Worm (Caenorhabditis elegans) whole organism, mixed stage, embryonic: ENCODE data around the gene Y43F8C.23.

Source experiments
- M03D4.4 ChIP-seq: sonication (generic microtip); optimal IDR thresholded peaks from 2 replicates; lab custom pipeline; 2017; ENCODE audit warnings: mild to moderate bottlenecking, missing genetic modification characterization, missing compliant biosample characterization
- bed-3 ChIP-seq: fragments of 200-800 bp; sonication (Bioruptor generic); optimal IDR thresholded peaks from 3 replicates; lab custom pipeline; 2018; ENCODE audit warnings: mild to moderate bottlenecking, missing genetic modification characterization, moderate library complexity, missing compliant biosample characterization
- blmp-1 ChIP-seq: fragments of 150-350 bp; optimal IDR thresholded peaks from 2 replicates; lab custom pipeline; 2014; ENCODE audit warnings: missing biosample characterization, missing genetic modification characterization
- ceh-39 ChIP-seq: fragments of 150-350 bp; optimal IDR thresholded peaks from 2 replicates; lab custom pipeline; 2014; ENCODE audit warnings: missing biosample characterization, missing genetic modification characterization
- ceh-83 ChIP-seq: fragments of 200-800 bp; sonication (Bioruptor generic); optimal IDR thresholded peaks from 2 replicates; lab custom pipeline; 2018; ENCODE audit warnings: mild to moderate bottlenecking, missing genetic modification characterization, missing compliant biosample characterization
- ces-1 ChIP-seq: fragments of 150-350 bp; optimal IDR thresholded peaks from 2 replicates; lab custom pipeline; 2014; ENCODE audit warnings: missing biosample characterization, missing genetic modification reagents, missing genetic modification characterization
- cnd-1 ChIP-seq: fragments of 200-800 bp; sonication (Bioruptor generic); optimal IDR thresholded peaks from 2 replicates; lab custom pipeline; 2018; ENCODE audit warnings: mild to moderate bottlenecking, missing genetic modification characterization, missing compliant biosample characterization
- drap-1 ChIP-seq: fragments of 200-800 bp; sonication (Bioruptor generic); optimal IDR thresholded peaks from 3 replicates; lab custom pipeline; 2018; ENCODE audit warnings: mild to moderate bottlenecking, missing genetic modification characterization, missing compliant biosample characterization
- elt-3 ChIP-seq: fragments of 150-350 bp; optimal IDR thresholded peaks from 2 replicates; lab custom pipeline; 2014; ENCODE audit warnings: missing biosample characterization, missing genetic modification characterization
- ham-2 ChIP-seq: fragments of 200-800 bp; sonication (Bioruptor generic); optimal IDR thresholded peaks from 2 replicates; lab custom pipeline; 2018; ENCODE audit warnings: mild to moderate bottlenecking, missing genetic modification characterization, missing compliant biosample characterization
- hlh-1 ChIP-seq: fragments of 150-350 bp; optimal IDR thresholded peaks from 2 replicates; lab custom pipeline; 2014; ENCODE audit warnings: missing biosample characterization, missing genetic modification reagents, missing genetic modification characterization
- lin-13 ChIP-seq: fragments of 150-350 bp; optimal IDR thresholded peaks from 2 replicates; lab custom pipeline; 2014; ENCODE audit warnings: missing biosample characterization, missing genetic modification characterization
- lsy-2 ChIP-seq: fragments of 150-350 bp; optimal IDR thresholded peaks from 2 replicates; lab custom pipeline; 2014; ENCODE audit warnings: missing biosample characterization, missing genetic modification characterization
- mab-5 ChIP-seq: fragments of 150-350 bp; optimal IDR thresholded peaks from 2 replicates; lab custom pipeline; 2014; ENCODE audit warnings: missing biosample characterization, missing genetic modification characterization
- mep-1 ChIP-seq: fragments of 150-350 bp; optimal IDR thresholded peaks from 2 replicates; lab custom pipeline; 2017; ENCODE audit warnings: missing biosample characterization, missing genetic modification reagents, missing genetic modification characterization, inconsistent platforms
- mls-2 ChIP-seq: sonication (generic microtip); optimal IDR thresholded peaks from 2 replicates; lab custom pipeline; 2016; ENCODE audit warnings: mild to moderate bottlenecking, missing genetic modification characterization, moderate library complexity, missing compliant biosample characterization
- nhr-12 ChIP-seq: fragments of 150-350 bp; optimal IDR thresholded peaks from 2 replicates; lab custom pipeline; 2014; ENCODE audit warnings: missing biosample characterization, missing genetic modification characterization
- nhr-2 ChIP-seq: fragments of 150-350 bp; optimal IDR thresholded peaks from 2 replicates; lab custom pipeline; 2014; ENCODE audit warnings: missing biosample characterization, missing genetic modification characterization
- nhr-237 ChIP-seq: fragments of 150-350 bp; optimal IDR thresholded peaks from 2 replicates; lab custom pipeline; 2014; ENCODE audit warnings: missing biosample characterization, missing genetic modification characterization
- nhr-28 ChIP-seq: fragments of 150-350 bp; optimal IDR thresholded peaks from 2 replicates; lab custom pipeline; 2014; ENCODE audit warnings: missing biosample characterization, missing genetic modification characterization
- nhr-76 ChIP-seq: sonication (generic microtip); optimal IDR thresholded peaks from 2 replicates; lab custom pipeline; 2017; ENCODE audit warnings: missing biosample characterization, missing genetic modification characterization
- pha-4 ChIP-seq: fragments of 150-350 bp; optimal IDR thresholded peaks from 2 replicates; lab custom pipeline; 2018; ENCODE audit warnings: missing biosample characterization, missing genetic modification reagents, missing genetic modification characterization
- sem-2 ChIP-seq: fragments of 200-800 bp; sonication (Bioruptor generic); optimal IDR thresholded peaks from 2 replicates; lab custom pipeline; 2018; ENCODE audit warnings: mild to moderate bottlenecking, missing genetic modification characterization, missing compliant biosample characterization
- snpc-4 ChIP-seq: fragments of 150-350 bp; optimal IDR thresholded peaks from 2 replicates; lab custom pipeline; 2014; ENCODE audit warnings: missing biosample characterization, missing genetic modification characterization
- sptf-1 ChIP-seq: sonication (generic microtip); optimal IDR thresholded peaks from 2 replicates; lab custom pipeline; 2017; ENCODE audit warnings: mild to moderate bottlenecking, missing genetic modification characterization, moderate library complexity, missing compliant biosample characterization
- tbx-8 ChIP-seq: fragments of 200-800 bp; sonication (Bioruptor generic); optimal IDR thresholded peaks from 2 replicates; lab custom pipeline; 2018; ENCODE audit warnings: mild to moderate bottlenecking, missing genetic modification characterization, moderate library complexity, missing compliant biosample characterization
- unc-120 ChIP-seq: sonication (generic microtip); optimal IDR thresholded peaks from 2 replicates; lab custom pipeline; 2017; ENCODE audit warnings: missing genetic modification characterization, missing compliant biosample characterization; ENCODE audit not compliant: poor library complexity, severe bottlenecking
- unc-39 ChIP-seq: fragments of 150-350 bp; optimal IDR thresholded peaks from 2 replicates; lab custom pipeline; 2014; ENCODE audit warnings: missing biosample characterization, missing genetic modification characterization
- unc-62 ChIP-seq: fragments of 150-350 bp; optimal IDR thresholded peaks from 2 replicates; lab custom pipeline; 2014; ENCODE audit warnings: missing biosample characterization, missing genetic modification reagents, missing genetic modification characterization
- zip-8 ChIP-seq: fragments of 150-350 bp; optimal IDR thresholded peaks from 2 replicates; lab custom pipeline; 2014; ENCODE audit warnings: missing biosample characterization, missing genetic modification characterization

Gene Y43F8C.23

ce11 chrV:19752879-19753278 is 41.3 kb upstream of the Y43F8C.23 start:
- TF ChIP-seq nhr-237 = no peak
- no peak for TF ChIP-seq lin-13 (tag; lab: Kevin White, UChicago)
- no peak for TF ChIP-seq lsy-2 (tag; lab: Kevin White, UChicago)
- TF ChIP-seq unc-62 (GFP tag; lab: Kevin White, UChicago) = no peak
- no peak for TF ChIP-seq mab-5
- no peak for TF ChIP-seq blmp-1 (tag; lab: Kevin White, UChicago)
- TF ChIP-seq nhr-28 (tag; lab: Kevin White, UChicago) = no peak
- TF ChIP-seq mls-2 (tag; lab: Kevin White, UChicago) = no peak
- TF ChIP-seq sptf-1 (tag; lab: Kevin White, UChicago) = no peak
- no peak for TF ChIP-seq pha-4 (tag; lab: Kevin White, UChicago)
- TF ChIP-seq unc-120 (tag; lab: Kevin White, UChicago) = no peak
- TF ChIP-seq nhr-76 (tag; lab: Kevin White, UChicago) = no peak
- no peak for TF ChIP-seq hlh-1
- no peak for TF ChIP-seq cnd-1 (tag; lab: Kevin White, UChicago)

- TF ChIP-seq ham-2 (no peak), blmp-1 (tag; lab: Kevin White, UChicago) (no peak), unc-120 (tag; lab: Kevin White, UChicago) (no peak), lsy-2 (tag; lab: Kevin White, UChicago) (no peak), hlh-1 (no peak), nhr-237 (no peak), mls-2 (tag; lab: Kevin White, UChicago) (no peak), unc-39 (tag; lab: Kevin White, UChicago) (no peak), zip-8 (tag; lab: Kevin White, UChicago) (no peak)
Observed at ce11 chrV:19751124-19751523, 39.6 kb upstream of the Y43F8C.23 start, which contains the start of gene clec-49. Gene clec-49, minus strand, starts transcription at chrV:19751226.

DNA sequence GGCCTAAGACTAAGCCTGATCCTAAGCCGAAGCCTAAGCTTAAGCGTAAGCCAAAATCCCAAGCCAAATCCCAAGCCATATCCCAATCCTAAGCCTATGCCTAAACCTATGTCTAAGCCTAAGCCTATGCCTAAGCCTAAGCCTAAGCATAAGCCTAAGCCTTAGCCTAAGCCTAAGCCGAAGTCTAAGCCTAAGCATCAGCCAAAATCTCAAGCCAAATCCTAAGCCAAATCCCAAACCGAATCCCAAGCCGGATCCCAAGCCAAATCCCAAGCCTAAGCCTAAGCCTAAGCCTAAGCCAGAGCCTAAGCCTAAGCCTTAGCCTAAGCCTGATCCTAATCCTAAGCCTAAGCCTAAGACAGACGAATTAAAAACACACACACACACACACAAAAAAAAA is 35.6 kb upstream of the Y43F8C.23 start:
- TF ChIP-seq ceh-83 (GFP tag; lab: Kevin White, UChicago) (no peak), unc-39 (tag; lab: Kevin White, UChicago) (no peak), nhr-76 (tag; lab: Kevin White, UChicago) (no peak), drap-1 (GFP tag; lab: Kevin White, UChicago) (no peak), tbx-8 (GFP tag; lab: Kevin White, UChicago) (no peak), mls-2 (tag; lab: Kevin White, UChicago) (no peak), bed-3 (GFP tag; lab: Kevin White, UChicago) (no peak), pha-4 (tag; lab: Kevin White, UChicago) (no peak), nhr-2 (tag; lab: Kevin White, UChicago) (no peak), nhr-237 (no peak), sem-2 (no peak), M03D4.4 (tag; lab: Kevin White, UChicago) (no peak), ham-2 (no peak), snpc-4 (no peak), nhr-28 (tag; lab: Kevin White, UChicago) (no peak)

ce11 chrV:19745852-19746251 is 34.3 kb upstream of the Y43F8C.23 start, which contains the start of gene W04E12.5:
Gene W04E12.5, plus strand, starts transcription at chrV:19746152.
- TF ChIP-seq drap-1 (GFP tag; lab: Kevin White, UChicago) (no peak), elt-3 (tag; lab: Kevin White, UChicago) (no peak), ceh-83 (GFP tag; lab: Kevin White, UChicago) (no peak), cnd-1 (tag; lab: Kevin White, UChicago) (no peak), sptf-1 (tag; lab: Kevin White, UChicago) (no peak), ceh-39 (tag; lab: Kevin White, UChicago) (no peak), mab-5 (no peak), blmp-1 (tag; lab: Kevin White, UChicago) (no peak)

DNA sequence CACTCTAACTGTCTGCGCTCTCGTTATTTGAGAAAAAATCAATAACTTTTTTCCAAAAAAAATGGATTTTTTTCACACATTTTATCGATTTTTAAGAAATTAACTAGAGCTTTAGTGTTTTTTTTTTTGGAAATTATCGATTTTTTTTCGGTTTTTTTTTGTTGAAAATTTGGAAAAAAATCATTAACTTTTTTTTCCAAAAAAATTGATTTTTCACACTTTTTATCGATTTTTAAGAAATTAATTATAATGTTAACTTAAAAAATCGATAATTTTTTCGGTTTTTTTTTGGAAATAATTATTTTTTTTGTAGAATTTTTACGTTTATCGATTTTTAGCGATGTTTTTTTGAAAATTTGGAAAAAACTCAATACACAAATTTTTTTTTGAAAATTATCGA is 32.7 kb upstream of the Y43F8C.23 start:
- TF ChIP-seq tbx-8 (GFP tag; lab: Kevin White, UChicago) (no peak), ceh-83 (GFP tag; lab: Kevin White, UChicago) (no peak), snpc-4 (no peak), M03D4.4 (tag; lab: Kevin White, UChicago) (no peak), nhr-12 (tag; lab: Kevin White, UChicago) (no peak), ces-1 (GFP tag; lab: Kevin White, UChicago) (no peak), mep-1 (tag; lab: Kevin White, UChicago) (no peak), drap-1 (GFP tag; lab: Kevin White, UChicago) (no peak)
